Worm (Caenorhabditis elegans) whole organism, late embryonic: ENCODE data around the gene srw-10.

ENCODE experiments used
- C08G9.2 ChIP-seq: sonication (generic microtip); optimal IDR thresholded peaks from 2 replicates; lab custom pipeline; 2016; ENCODE audit warnings: mild to moderate bottlenecking, missing genetic modification characterization, moderate library complexity, missing compliant biosample characterization
- Y22D7AL.16 ChIP-seq: sonication (generic microtip); optimal IDR thresholded peaks from 2 replicates; lab custom pipeline; 2016; ENCODE audit warnings: missing genetic modification characterization, missing compliant biosample characterization
- ahr-1 ChIP-seq: sonication (generic microtip); optimal IDR thresholded peaks from 2 replicates; lab custom pipeline; 2016; ENCODE audit warnings: missing genetic modification characterization, missing compliant biosample characterization
- ama-1 ChIP-seq: fragments of 150-350 bp; optimal IDR thresholded peaks from 2 replicates; lab custom pipeline; 2014
- ceh-14 ChIP-seq: sonication (generic microtip); optimal IDR thresholded peaks from 2 replicates; lab custom pipeline; 2016; ENCODE audit warnings: missing genotype, missing genetic modification characterization, missing compliant biosample characterization
- ceh-18 ChIP-seq: sonication (generic microtip); optimal IDR thresholded peaks from 2 replicates; lab custom pipeline; 2016; ENCODE audit warnings: missing genetic modification characterization, missing compliant biosample characterization
- ceh-30 ChIP-seq: fragments of 150-350 bp; optimal IDR thresholded peaks from 2 replicates; lab custom pipeline; 2014; ENCODE audit warnings: missing biosample characterization, missing genetic modification characterization
- ceh-31 ChIP-seq: sonication (generic microtip); optimal IDR thresholded peaks from 2 replicates; lab custom pipeline; 2016; ENCODE audit warnings: missing genetic modification characterization, missing compliant biosample characterization
- ceh-45 ChIP-seq: fragments of 200-800 bp; sonication (Bioruptor generic); IDR thresholded peaks from 2 replicates; pipeline ENCODE4 v1.3.6; 2022; ENCODE audit warnings: missing genetic modification reagents, missing genetic modification characterization, missing compliant biosample characterization
- ceh-48 ChIP-seq: sonication (generic microtip); optimal IDR thresholded peaks from 2 replicates; lab custom pipeline; 2016; ENCODE audit warnings: missing genetic modification characterization, inconsistent platforms, missing compliant biosample characterization
- ceh-9 ChIP-seq: sonication (generic microtip); optimal IDR thresholded peaks from 2 replicates; lab custom pipeline; 2016; ENCODE audit warnings: mild to moderate bottlenecking, missing genetic modification characterization, inconsistent platforms, missing compliant biosample characterization
- che-1 ChIP-seq: sonication (generic microtip); optimal IDR thresholded peaks from 2 replicates; lab custom pipeline; 2016; ENCODE audit warnings: mild to moderate bottlenecking, missing genetic modification characterization, missing compliant biosample characterization
- dve-1 ChIP-seq: sonication (generic microtip); optimal IDR thresholded peaks from 2 replicates; lab custom pipeline; 2017; ENCODE audit warnings: antibody characterized with exemption, mild to moderate bottlenecking, missing genetic modification characterization, missing compliant biosample characterization
- ets-4 ChIP-seq: sonication (generic microtip); optimal IDR thresholded peaks from 2 replicates; lab custom pipeline; 2016; ENCODE audit warnings: missing genetic modification characterization, missing compliant biosample characterization
- fax-1 ChIP-seq: sonication (generic microtip); optimal IDR thresholded peaks from 2 replicates; lab custom pipeline; 2016; ENCODE audit warnings: missing genotype, missing genetic modification characterization, missing compliant biosample characterization
- hlh-13 ChIP-seq: fragments of 200-800 bp; sonication (Bioruptor generic); optimal IDR thresholded peaks from 2 replicates; lab custom pipeline; 2018; ENCODE audit warnings: mild to moderate bottlenecking, missing genetic modification characterization, missing compliant biosample characterization
- hlh-15 ChIP-seq: sonication (generic microtip); optimal IDR thresholded peaks from 2 replicates; lab custom pipeline; 2016; ENCODE audit warnings: missing genetic modification characterization, missing compliant biosample characterization
- hlh-8 ChIP-seq: sonication (generic microtip); optimal IDR thresholded peaks from 2 replicates; lab custom pipeline; 2016; ENCODE audit warnings: missing genotype, missing genetic modification characterization, missing compliant biosample characterization
- lim-6 ChIP-seq: sonication (generic microtip); optimal IDR thresholded peaks from 2 replicates; lab custom pipeline; 2016; ENCODE audit warnings: missing genetic modification characterization, missing compliant biosample characterization
- mec-3 ChIP-seq: sonication (generic microtip); optimal IDR thresholded peaks from 2 replicates; lab custom pipeline; 2016; ENCODE audit warnings: borderline replicate concordance, missing genetic modification characterization, missing compliant biosample characterization
- nfya-1 ChIP-seq: sonication (generic microtip); optimal IDR thresholded peaks from 2 replicates; lab custom pipeline; 2017; ENCODE audit warnings: missing genetic modification characterization, mild to moderate bottlenecking, missing compliant biosample characterization, antibody characterized with exemption, moderate library complexity
- nhr-11 ChIP-seq: fragments of 150-350 bp; optimal IDR thresholded peaks from 2 replicates; lab custom pipeline; 2014; ENCODE audit warnings: missing biosample characterization, missing genetic modification characterization
- nhr-232 ChIP-seq: sonication (generic microtip); optimal IDR thresholded peaks from 2 replicates; lab custom pipeline; 2016; ENCODE audit warnings: missing genetic modification characterization, missing compliant biosample characterization
- odd-2 ChIP-seq: sonication (generic microtip); optimal IDR thresholded peaks from 2 replicates; lab custom pipeline; 2017; ENCODE audit warnings: antibody characterized with exemption, mild to moderate bottlenecking, missing genetic modification characterization, missing compliant biosample characterization
- pat-9 ChIP-seq: fragments of 200-800 bp; sonication (Bioruptor generic); optimal IDR thresholded peaks from 2 replicates; lab custom pipeline; 2018; ENCODE audit warnings: mild to moderate bottlenecking, missing genetic modification characterization, moderate library complexity, missing compliant biosample characterization
- pax-1 ChIP-seq: fragments of 150-350 bp; optimal IDR thresholded peaks from 2 replicates; lab custom pipeline; 2014; ENCODE audit warnings: missing biosample characterization, missing genetic modification characterization
- pha-2 ChIP-seq: sonication (generic microtip); optimal IDR thresholded peaks from 2 replicates; lab custom pipeline; 2017; ENCODE audit warnings: mild to moderate bottlenecking, missing genetic modification characterization, missing compliant biosample characterization
- pha-4 ChIP-seq: fragments of 150-350 bp; optimal IDR thresholded peaks from 2 replicates; lab custom pipeline; 2018; ENCODE audit warnings: missing biosample characterization, missing genetic modification reagents, missing genetic modification characterization
- ref-2 ChIP-seq: sonication (generic microtip); optimal IDR thresholded peaks from 2 replicates; lab custom pipeline; 2016; ENCODE audit warnings: missing genetic modification characterization, missing compliant biosample characterization
- sdc-2 ChIP-seq: sonication (generic microtip); optimal IDR thresholded peaks from 2 replicates; lab custom pipeline; 2016; ENCODE audit warnings: missing genotype, missing genetic modification characterization, missing compliant biosample characterization
- sox-4 ChIP-seq: sonication (generic microtip); optimal IDR thresholded peaks from 2 replicates; lab custom pipeline; 2017; ENCODE audit warnings: mild to moderate bottlenecking, missing genetic modification characterization, inconsistent platforms, missing compliant biosample characterization
- syd-9 ChIP-seq: sonication (generic microtip); optimal IDR thresholded peaks from 2 replicates; lab custom pipeline; 2016; ENCODE audit warnings: mild to moderate bottlenecking, missing genetic modification characterization, moderate library complexity, missing compliant biosample characterization
- tbx-2 ChIP-seq: sonication (generic microtip); optimal IDR thresholded peaks from 2 replicates; lab custom pipeline; 2016; ENCODE audit warnings: missing genetic modification characterization, missing compliant biosample characterization
- ttx-3 ChIP-seq: sonication (generic microtip); optimal IDR thresholded peaks from 2 replicates; lab custom pipeline; 2016; ENCODE audit warnings: missing genetic modification reagents, missing genetic modification characterization, missing compliant biosample characterization
- unc-42 ChIP-seq: sonication (generic microtip); optimal IDR thresholded peaks from 2 replicates; lab custom pipeline; 2016; ENCODE audit warnings: missing genotype, missing genetic modification characterization, missing compliant biosample characterization
- unc-55 ChIP-seq: sonication (generic microtip); optimal IDR thresholded peaks from 2 replicates; lab custom pipeline; 2017; ENCODE audit warnings: missing biosample characterization, missing genetic modification reagents, missing genetic modification characterization
- unc-86 ChIP-seq: sonication (generic microtip); optimal IDR thresholded peaks from 2 replicates; lab custom pipeline; 2016; ENCODE audit warnings: missing genetic modification characterization, missing compliant biosample characterization
- ztf-16 ChIP-seq: sonication (generic microtip); optimal IDR thresholded peaks from 2 replicates; lab custom pipeline; 2017; ENCODE audit warnings: missing genetic modification characterization, missing compliant biosample characterization

The srw-10 gene

ce11 chrIII:12783878-12784277 lies 28.7 kb downstream of the srw-10 start:
- TF ChIP-seq unc-42 (peak; percentile 9), ceh-31 (tag; lab: Kevin White, UChicago) (no peak), dve-1 (tag; lab: Kevin White, UChicago) (no peak)

ce11 chrIII:12784854-12785253 lies 29.7 kb downstream of the srw-10 start, which contains the start of gene lgc-37:
TSS of gene lgc-37 (plus strand) at chrIII:12785154.
- TF ChIP-seq nhr-11 (tag; lab: Kevin White, UChicago): no peak
- TF ChIP-seq pat-9 (tag; lab: Kevin White, UChicago): no peak
- TF ChIP-seq nhr-232 (tag; lab: Kevin White, UChicago): no peak
- no peak for TF ChIP-seq ahr-1 (tag; lab: Kevin White, UChicago)
- TF ChIP-seq syd-9 (tag; lab: Kevin White, UChicago): no peak
- TF ChIP-seq sdc-2: no peak
- no peak for TF ChIP-seq ceh-45
- TF ChIP-seq C08G9.2: no peak
- no peak for TF ChIP-seq ref-2 (tag; lab: Kevin White, UChicago)
- TF ChIP-seq pha-4 (tag; lab: Kevin White, UChicago): no peak
- TF ChIP-seq hlh-8 (tag; lab: Kevin White, UChicago): no peak
- TF ChIP-seq hlh-13 (GFP tag; lab: Kevin White, UChicago): no peak
- no peak for TF ChIP-seq che-1 (tag; lab: Kevin White, UChicago)
- no peak for TF ChIP-seq fax-1 (tag; lab: Kevin White, UChicago)
- TF ChIP-seq ttx-3 (tag; lab: Kevin White, UChicago): no peak
- TF ChIP-seq ets-4: no peak
- TF ChIP-seq mec-3: no peak
- no peak for TF ChIP-seq ceh-30 (tag; lab: Kevin White, UChicago)
- TF ChIP-seq pax-1 (tag; lab: Kevin White, UChicago): no peak
- TF ChIP-seq, all 69 proteins: peak for 0

ce11 chrIII:12785427-12785826 lies 30.3 kb downstream of the srw-10 start:
- peak; percentile 67 for TF ChIP-seq nfya-1
- TF ChIP-seq pha-2 (tag; lab: Kevin White, UChicago): no peak

- TF ChIP-seq Y22D7AL.16 (no peak), nhr-11 (tag; lab: Kevin White, UChicago) (no peak), ceh-9 (tag; lab: Kevin White, UChicago) (no peak), tbx-2 (tag; lab: Kevin White, UChicago) (no peak), unc-55 (no peak), ceh-14 (no peak), ztf-16 (no peak), lim-6 (no peak), syd-9 (tag; lab: Kevin White, UChicago) (no peak), ceh-48 (no peak), ceh-18 (tag; lab: Kevin White, UChicago) (no peak), hlh-15 (tag; lab: Kevin White, UChicago) (no peak), ref-2 (tag; lab: Kevin White, UChicago) (no peak), hlh-8 (tag; lab: Kevin White, UChicago) (no peak), sox-4 (tag; lab: Kevin White, UChicago) (no peak), unc-86 (tag; lab: Kevin White, UChicago) (no peak), nhr-232 (tag; lab: Kevin White, UChicago) (no peak), ama-1 (lab: Kevin White, UChicago) (no peak), odd-2 (no peak)
These were observed 33.1 kb downstream of the srw-10 start for ce11 chrIII:12788239-12788638.
